Fruit fly (Drosophila melanogaster) whole organism, embryonic: Measurements from ENCODE around the gene kkv.

Experiments used
- B-H2 ChIP-seq: fragments of 200-800 bp; sonication (Bioruptor generic); optimal IDR thresholded peaks from 2 replicates; lab custom pipeline; 2018; ENCODE audit warnings: missing biosample characterization, mild to moderate bottlenecking, missing genetic modification characterization
- BEAF-32 ChIP-seq: fragments of 200-800 bp; sonication (Bioruptor generic); optimal IDR thresholded peaks from 3 replicates; lab custom pipeline; 2017; ENCODE audit warnings: missing biosample characterization, missing genetic modification characterization, mild to moderate bottlenecking, moderate library complexity, missing genetic modification reagents
- Bdp1 ChIP-seq: fragments of 200-800 bp; sonication (Bioruptor generic); optimal IDR thresholded peaks from 3 replicates; lab custom pipeline; 2016; ENCODE audit warnings: missing biosample characterization, missing genetic modification characterization
- CG1024 ChIP-seq: fragments of 200-800 bp; sonication (Bioruptor generic); IDR thresholded peaks from 2 replicates; pipeline ENCODE4 v1.3.6; 2022; ENCODE audit warnings: missing biosample characterization, missing genetic modification characterization
- CG11456 ChIP-seq: fragments of 200-800 bp; sonication (Bioruptor generic); IDR thresholded peaks from 3 replicates; pipeline ENCODE4 v1.3.6; 2022; ENCODE audit warnings: missing biosample characterization, missing genetic modification characterization
- CG11504 ChIP-seq: fragments of 200-800 bp; sonication (Bioruptor generic); optimal IDR thresholded peaks from 3 replicates; lab custom pipeline; 2019; ENCODE audit warnings: missing biosample characterization, mild to moderate bottlenecking, missing genetic modification characterization, moderate library complexity
- CG1233 ChIP-seq: fragments of 200-800 bp; sonication (Bioruptor generic); optimal IDR thresholded peaks from 4 replicates; lab custom pipeline; 2018; ENCODE audit warnings: missing biosample characterization, mild to moderate bottlenecking, missing genetic modification characterization
- CG13287 ChIP-seq: fragments of 200-800 bp; sonication (Bioruptor generic); IDR thresholded peaks from 2 replicates; pipeline ENCODE4 v1.3.6; 2022; ENCODE audit warnings: missing biosample characterization, missing genetic modification characterization; ENCODE audit not compliant: partially characterized antibody
- CG13624 ChIP-seq: fragments of 200-800 bp; sonication (Bioruptor generic); optimal IDR thresholded peaks from 2 replicates; lab custom pipeline; 2016; ENCODE audit warnings: missing biosample characterization, missing genetic modification characterization
- CG15479 ChIP-seq: fragments of 200-800 bp; sonication (Bioruptor generic); optimal IDR thresholded peaks from 3 replicates; lab custom pipeline; 2019; ENCODE audit warnings: missing biosample characterization, mild to moderate bottlenecking, missing genetic modification characterization, moderate library complexity
- CG17328 ChIP-seq: fragments of 200-800 bp; sonication (Bioruptor generic); IDR thresholded peaks from 2 replicates; pipeline ENCODE4 v1.3.6; 2022; ENCODE audit warnings: missing biosample characterization, missing genetic modification characterization
- CG17829 ChIP-seq: fragments of 200-800 bp; optimal IDR thresholded peaks from 2 replicates; lab custom pipeline; 2019; ENCODE audit warnings: missing biosample characterization, mild to moderate bottlenecking, missing genetic modification characterization, moderate library complexity
- CG18619 ChIP-seq: fragments of 200-800 bp; sonication (Bioruptor generic); optimal IDR thresholded peaks from 3 replicates; lab custom pipeline; 2017; ENCODE audit warnings: missing biosample characterization, mild to moderate bottlenecking, missing genetic modification characterization
- CG31224 ChIP-seq: fragments of 200-800 bp; sonication (Bioruptor generic); IDR thresholded peaks from 2 replicates; pipeline ENCODE4 v1.3.6; 2022; ENCODE audit warnings: missing biosample characterization, missing genetic modification characterization
- CG33213 ChIP-seq: fragments of 200-800 bp; sonication (Bioruptor generic); optimal IDR thresholded peaks from 3 replicates; lab custom pipeline; 2016; ENCODE audit warnings: missing biosample characterization, missing genetic modification characterization
- CG4820 ChIP-seq: fragments of 200-800 bp; sonication (Bioruptor generic); optimal IDR thresholded peaks from 3 replicates; lab custom pipeline; 2016; ENCODE audit warnings: missing biosample characterization, missing genetic modification characterization
- CG6175 ChIP-seq: fragments of 200-800 bp; sonication (Bioruptor generic); IDR thresholded peaks from 3 replicates; pipeline ENCODE4 v1.3.6; 2022; ENCODE audit warnings: missing biosample characterization, missing genetic modification characterization
- CG6791 ChIP-seq: fragments of 200-800 bp; sonication (Bioruptor generic); IDR thresholded peaks from 3 replicates; pipeline ENCODE4 v1.3.6; 2022; ENCODE audit warnings: missing biosample characterization, missing genetic modification characterization; ENCODE audit not compliant: partially characterized antibody
- CG7963 ChIP-seq: fragments of 200-800 bp; sonication (Bioruptor generic); IDR thresholded peaks from 3 replicates; pipeline ENCODE4 v1.3.6; 2022; ENCODE audit warnings: missing biosample characterization, missing genetic modification characterization; ENCODE audit not compliant: partially characterized antibody
- Chrac-16 ChIP-seq: fragments of 200-800 bp; sonication (Bioruptor generic); optimal IDR thresholded peaks from 3 replicates; lab custom pipeline; 2016; ENCODE audit warnings: missing biosample characterization, missing genetic modification characterization
- H2.0 ChIP-seq: fragments of 200-800 bp; sonication (Bioruptor generic); IDR thresholded peaks from 2 replicates; pipeline ENCODE4 v1.3.6; 2022; ENCODE audit warnings: missing biosample characterization, missing genetic modification characterization
- HLH4C ChIP-seq: fragments of 200-800 bp; sonication (Bioruptor generic); IDR thresholded peaks from 3 replicates; pipeline ENCODE4 v1.3.6; 2022; ENCODE audit warnings: missing biosample characterization, missing genetic modification characterization; ENCODE audit not compliant: partially characterized antibody
- Jarid2 ChIP-seq: fragments of 200-800 bp; sonication (Bioruptor generic); optimal IDR thresholded peaks from 3 replicates; lab custom pipeline; 2017; ENCODE audit warnings: mild to moderate bottlenecking, missing biosample characterization, missing genetic modification reagents, missing genetic modification characterization
- Lpt ChIP-seq: fragments of >200 bp; optimal IDR thresholded peaks from 2 replicates; lab custom pipeline; 2018; ENCODE audit warnings: missing biosample characterization, missing genetic modification characterization
- Neu2 ChIP-seq: fragments of 200-800 bp; sonication (Bioruptor generic); optimal IDR thresholded peaks from 3 replicates; lab custom pipeline; 2016; ENCODE audit warnings: missing biosample characterization, missing genetic modification characterization, borderline replicate concordance
- Rx ChIP-seq: fragments of 200-800 bp; sonication (Bioruptor generic); IDR thresholded peaks from 2 replicates; pipeline ENCODE4 v1.3.6; 2022; ENCODE audit warnings: missing biosample characterization, missing genetic modification characterization
- Sry-δ ChIP-seq: fragments of 200-800 bp; sonication (Bioruptor generic); optimal IDR thresholded peaks from 2 replicates; lab custom pipeline; 2016; ENCODE audit warnings: missing biosample characterization, missing genetic modification characterization
- Trl ChIP-seq, 3 experiments: fragments of >200 bp in 2 of 3; fragments of 200-800 bp in 1 of 3; sonication (Bioruptor generic) in 1 of 3; optimal IDR thresholded peaks; 2 replicates in 1 of 3; 3 replicates in 2 of 3; lab custom pipeline; 2016 to 2017; ENCODE audit warnings: missing biosample characterization in 1 of 3, missing genetic modification characterization in 1 of 3
- ac ChIP-seq: fragments of 200-800 bp; sonication (Bioruptor generic); optimal IDR thresholded peaks from 3 replicates; lab custom pipeline; 2017; ENCODE audit warnings: missing biosample characterization, mild to moderate bottlenecking, missing genetic modification characterization
- cg ChIP-seq: fragments of 200-800 bp; sonication (Bioruptor generic); optimal IDR thresholded peaks from 3 replicates; lab custom pipeline; 2019; ENCODE audit warnings: missing biosample characterization, mild to moderate bottlenecking, missing genetic modification characterization, moderate library complexity
- dmrt99B ChIP-seq: fragments of 200-800 bp; sonication (Bioruptor generic); optimal IDR thresholded peaks from 2 replicates; lab custom pipeline; 2018; ENCODE audit warnings: missing biosample characterization, mild to moderate bottlenecking, missing genetic modification characterization, moderate library complexity
- ewg ChIP-seq: fragments of 200-800 bp; sonication (Bioruptor generic); optimal IDR thresholded peaks from 3 replicates; lab custom pipeline; 2017; ENCODE audit warnings: mild to moderate bottlenecking, missing biosample characterization, missing genetic modification reagents, missing genetic modification characterization
- fu2 ChIP-seq: fragments of 200-800 bp; sonication (Bioruptor generic); optimal IDR thresholded peaks from 2 replicates; lab custom pipeline; 2016; ENCODE audit warnings: missing biosample characterization, missing genetic modification characterization
- gfzf ChIP-seq: fragments of 200-800 bp; sonication (Bioruptor generic); optimal IDR thresholded peaks from 2 replicates; lab custom pipeline; 2016; ENCODE audit warnings: missing biosample characterization, mild to moderate bottlenecking, missing genetic modification characterization, moderate library complexity
- gro ChIP-seq: fragments of 200-800 bp; sonication (Bioruptor generic); optimal IDR thresholded peaks from 2 replicates; lab custom pipeline; 2016; ENCODE audit warnings: missing biosample characterization, missing genetic modification characterization
- h ChIP-seq: fragments of >200 bp; optimal IDR thresholded peaks from 2 replicates; lab custom pipeline; 2017
- hbn ChIP-seq: fragments of 200-800 bp; sonication (Bioruptor generic); IDR thresholded peaks from 2 replicates; pipeline ENCODE4 v1.3.6; 2022; ENCODE audit warnings: missing biosample characterization, missing genetic modification characterization; ENCODE audit not compliant: partially characterized antibody
- insv ChIP-seq, 2 experiments: fragments of 200-800 bp; sonication (Bioruptor generic); optimal IDR thresholded peaks; 3 replicates each; lab custom pipeline; 2016 to 2018; ENCODE audit warnings: missing biosample characterization in 2 of 2, missing genetic modification characterization in 2 of 2
- knrl ChIP-seq: fragments of 200-800 bp; sonication (Bioruptor generic); IDR thresholded peaks from 3 replicates; pipeline ENCODE4 v1.3.6; 2022; ENCODE audit warnings: missing biosample characterization, missing genetic modification characterization; ENCODE audit not compliant: partially characterized antibody
- mam ChIP-seq: fragments of 200-800 bp; sonication (Bioruptor generic); optimal IDR thresholded peaks from 3 replicates; lab custom pipeline; 2016; ENCODE audit warnings: missing biosample characterization, missing genetic modification characterization
- nerfin-1 ChIP-seq: fragments of 200-800 bp; sonication (Bioruptor generic); optimal IDR thresholded peaks from 3 replicates; lab custom pipeline; 2019; ENCODE audit warnings: missing biosample characterization, mild to moderate bottlenecking, missing genetic modification characterization, moderate library complexity
- pfk ChIP-seq: fragments of 200-800 bp; sonication (Bioruptor generic); optimal IDR thresholded peaks from 2 replicates; lab custom pipeline; 2018; ENCODE audit warnings: missing biosample characterization, mild to moderate bottlenecking, missing genetic modification characterization, moderate library complexity
- pnt ChIP-seq: fragments of 200-800 bp; sonication (Bioruptor generic); optimal IDR thresholded peaks from 3 replicates; lab custom pipeline; 2016; ENCODE audit warnings: missing biosample characterization, missing genetic modification characterization
- ro ChIP-seq: fragments of 200-800 bp; sonication (Bioruptor generic); IDR thresholded peaks from 2 replicates; pipeline ENCODE4 v1.3.6; 2022; ENCODE audit warnings: missing biosample characterization, missing genetic modification characterization
- salm ChIP-seq: fragments of 200-800 bp; sonication (Bioruptor generic); optimal IDR thresholded peaks from 2 replicates; lab custom pipeline; 2018; ENCODE audit warnings: missing biosample characterization, mild to moderate bottlenecking, missing genetic modification characterization
- sc ChIP-seq, 3 experiments: fragments of >200 bp in 2 of 3; fragments of 200-800 bp in 1 of 3; sonication (Bioruptor generic) in 1 of 3; optimal IDR thresholded peaks; 2 replicates in 2 of 3; 3 replicates in 1 of 3; lab custom pipeline; 2017; ENCODE audit warnings: mild to moderate bottlenecking in 1 of 3, missing biosample characterization in 1 of 3, missing genetic modification characterization in 1 of 3, missing genetic modification reagents in 1 of 3
- tll ChIP-seq, 2 experiments: fragments of 200-800 bp in 1 of 2; fragments of >200 bp in 1 of 2; sonication (Bioruptor generic) in 1 of 2; optimal IDR thresholded peaks; 2 replicates each; lab custom pipeline; 2017 to 2019; ENCODE audit warnings: missing biosample characterization in 2 of 2, missing genetic modification characterization in 2 of 2, mild to moderate bottlenecking in 1 of 2, moderate library complexity in 1 of 2
- tx ChIP-seq: fragments of 200-800 bp; sonication (Bioruptor generic); optimal IDR thresholded peaks from 2 replicates; lab custom pipeline; 2016; ENCODE audit warnings: missing biosample characterization, missing genetic modification characterization
- vfl ChIP-seq: fragments of 200-800 bp; sonication (Bioruptor generic); optimal IDR thresholded peaks from 2 replicates; lab custom pipeline; 2016; ENCODE audit warnings: missing biosample characterization, missing genetic modification characterization

Gene kkv

dm6 chr3R:5357935-5358414, 34.7 kb downstream of the kkv start, which contains the start of gene Prosbeta7 (continued):
- no peak for TF ChIP-seq CG4820 (GFP tag; lab: Kevin White, UChicago)
- TF ChIP-seq CG13287: peak; percentile 90
- TF ChIP-seq ro (GFP tag; lab: Robert Waterston, UW): no peak
- peak; percentile 41 for TF ChIP-seq Jarid2 (GFP tag; lab: Kevin White, UChicago)
- no peak for TF ChIP-seq dmrt99B
- TF ChIP-seq Bdp1: no peak
- TF ChIP-seq CG17829: peak; percentile 15
- TF ChIP-seq CG15479 (GFP tag; lab: Kevin White, UChicago): no peak
- TF ChIP-seq H2.0: no peak
- no peak for TF ChIP-seq ac (GFP tag; lab: Kevin White, UChicago)
- TF ChIP-seq insv (GFP tag; optimal IDR thresholded peaks at IDR 0.05; lab: Kevin White, UChicago): no peak
- TF ChIP-seq fu2: no peak
- TF ChIP-seq tx (GFP tag; lab: Kevin White, UChicago): no peak
- peak; percentile 86 for TF ChIP-seq CG6791 (GFP tag; lab: Robert Waterston, UW)
- no peak for TF ChIP-seq CG1233
- no peak for TF ChIP-seq sc (optimal IDR thresholded peaks at IDR 0.05; lab: Kevin White, UChicago)
- no peak for TF ChIP-seq sc (GFP tag; optimal IDR thresholded peaks at IDR 0.05; lab: Kevin White, UChicago)
- TF ChIP-seq CG6175 (GFP tag; lab: Robert Waterston, UW): no peak
- TF ChIP-seq Trl (optimal IDR thresholded peaks at IDR 0.05; lab: Kevin White, UChicago): no peak
- TF ChIP-seq Trl (GFP tag; optimal IDR thresholded peaks at IDR 0.05; lab: Kevin White, UChicago): no peak
- no peak for TF ChIP-seq Chrac-16 (GFP tag; lab: Kevin White, UChicago)
- no peak for TF ChIP-seq CG13624 (GFP tag; lab: Kevin White, UChicago)
- TF ChIP-seq nerfin-1: peak; percentile 14
- no peak for TF ChIP-seq salm (tag; lab: Kevin White, UChicago)
- no peak for TF ChIP-seq vfl (GFP tag; lab: Kevin White, UChicago)
- TF ChIP-seq Neu2 (GFP tag; lab: Kevin White, UChicago): no peak
- TF ChIP-seq cg: no peak
- no peak for TF ChIP-seq CG11456 (GFP tag; lab: Robert Waterston, UW)
- no peak for TF ChIP-seq pfk
- peak; percentile 92 for TF ChIP-seq gfzf
- no peak for TF ChIP-seq B-H2 (GFP tag; lab: Kevin White, UChicago)
- peak; percentile 50 for TF ChIP-seq HLH4C (GFP tag; lab: Robert Waterston, UW)
- TF ChIP-seq CG31224: no peak
- peak; percentile 28 for TF ChIP-seq CG11504 (tag; lab: Kevin White, UChicago)
- peak; percentile 6 for TF ChIP-seq gro (GFP tag; lab: Kevin White, UChicago)
- peak; percentile 47; the same call in 1 of the 3 replicates for TF ChIP-seq knrl
- peak; percentile 52 for TF ChIP-seq BEAF-32
- TF ChIP-seq pnt: no peak
- no peak for TF ChIP-seq CG33213
- no peak for TF ChIP-seq mam
- peak; percentile 5 for TF ChIP-seq Sry-δ (GFP tag; lab: Kevin White, UChicago)
- TF ChIP-seq Rx: no peak
- peak; percentile 74 for TF ChIP-seq CG7963 (GFP tag; lab: Robert Waterston, UW)
- peak; percentile 76 for TF ChIP-seq hbn
- no peak for TF ChIP-seq h
- TF ChIP-seq ewg: no peak
- no peak for TF ChIP-seq CG18619 (GFP tag; lab: Kevin White, UChicago)
- TF ChIP-seq tll (GFP tag; optimal IDR thresholded peaks at IDR 0.05; lab: Kevin White, UChicago): peak in 1 of 2 experiments; percentile 72
- TF ChIP-seq CG1024 (GFP tag; lab: Robert Waterston, UW): no peak
- no peak for TF ChIP-seq CG17328
- TF ChIP-seq Lpt (GFP tag; lab: Kevin White, UChicago): no peak
